Fruit fly (Drosophila melanogaster) whole organism, embryonic: ENCODE data around the gene Pif1A.

Experiments used
- Adf1 ChIP-seq: fragments of 200-800 bp; sonication (Bioruptor generic); IDR thresholded peaks from 2 replicates; pipeline ENCODE4 v1.3.6; 2022; ENCODE audit warnings: missing biosample characterization, missing genetic modification characterization
- Atf3 ChIP-seq: fragments of 200-800 bp; sonication (Bioruptor generic); optimal IDR thresholded peaks from 3 replicates; lab custom pipeline; 2016; ENCODE audit warnings: missing biosample characterization, missing genetic modification characterization
- CG10431 ChIP-seq: fragments of 200-800 bp; sonication (Bioruptor generic); optimal IDR thresholded peaks from 3 replicates; lab custom pipeline; 2018; ENCODE audit warnings: missing biosample characterization, mild to moderate bottlenecking, missing genetic modification characterization
- CG11085 ChIP-seq: fragments of 200-800 bp; sonication (Bioruptor generic); IDR thresholded peaks from 2 replicates; pipeline ENCODE4 v1.3.6; 2022; ENCODE audit warnings: missing biosample characterization, missing genetic modification characterization
- CG11560 ChIP-seq: fragments of 200-800 bp; sonication (Bioruptor generic); IDR thresholded peaks from 3 replicates; pipeline ENCODE4 v1.3.6; 2022; ENCODE audit warnings: missing biosample characterization, missing genetic modification characterization
- CG12219 ChIP-seq: fragments of 200-800 bp; sonication (Bioruptor generic); optimal IDR thresholded peaks from 3 replicates; lab custom pipeline; 2018; ENCODE audit warnings: missing biosample characterization, mild to moderate bottlenecking, missing genetic modification characterization
- CG12391 ChIP-seq: fragments of 200-800 bp; sonication (Bioruptor generic); optimal IDR thresholded peaks from 3 replicates; lab custom pipeline; 2018; ENCODE audit warnings: missing biosample characterization, mild to moderate bottlenecking, missing genetic modification characterization, moderate library complexity
- CG13287 ChIP-seq: fragments of 200-800 bp; sonication (Bioruptor generic); IDR thresholded peaks from 2 replicates; pipeline ENCODE4 v1.3.6; 2022; ENCODE audit warnings: missing biosample characterization, missing genetic modification characterization; ENCODE audit not compliant: partially characterized antibody
- CG14667 ChIP-seq: fragments of 200-800 bp; sonication (Bioruptor generic); IDR thresholded peaks from 2 replicates; pipeline ENCODE4 v1.3.6; 2022; ENCODE audit warnings: missing biosample characterization, missing genetic modification characterization
- CG14710 ChIP-seq: fragments of 200-800 bp; sonication (Bioruptor generic); optimal IDR thresholded peaks from 3 replicates; lab custom pipeline; 2019; ENCODE audit warnings: missing biosample characterization, mild to moderate bottlenecking, missing genetic modification characterization, moderate library complexity
- CG15514 ChIP-seq: fragments of 200-800 bp; sonication (Bioruptor generic); optimal IDR thresholded peaks from 3 replicates; lab custom pipeline; 2017; ENCODE audit warnings: missing biosample characterization, missing genetic modification characterization, mild to moderate bottlenecking, moderate library complexity, missing genetic modification reagents
- CG4424 ChIP-seq: fragments of 200-800 bp; sonication (Bioruptor generic); optimal IDR thresholded peaks from 3 replicates; lab custom pipeline; 2016; ENCODE audit warnings: missing biosample characterization, missing genetic modification characterization
- CG8089 ChIP-seq: fragments of 200-800 bp; sonication (Bioruptor generic); optimal IDR thresholded peaks from 3 replicates; lab custom pipeline; 2016; ENCODE audit warnings: missing biosample characterization, missing genetic modification characterization
- CG8944 ChIP-seq: fragments of 200-800 bp; sonication (Bioruptor generic); optimal IDR thresholded peaks from 3 replicates; lab custom pipeline; 2016; ENCODE audit warnings: missing biosample characterization, missing genetic modification characterization
- CG9215 ChIP-seq: fragments of 200-800 bp; sonication (Bioruptor generic); IDR thresholded peaks from 2 replicates; pipeline ENCODE4 v1.3.6; 2022; ENCODE audit warnings: missing biosample characterization, missing genetic modification characterization
- CG9609 ChIP-seq: fragments of 200-800 bp; sonication (Bioruptor generic); optimal IDR thresholded peaks from 3 replicates; lab custom pipeline; 2016; ENCODE audit warnings: missing biosample characterization, missing genetic modification characterization
- Chrac-16 ChIP-seq: fragments of 200-800 bp; sonication (Bioruptor generic); optimal IDR thresholded peaks from 3 replicates; lab custom pipeline; 2016; ENCODE audit warnings: missing biosample characterization, missing genetic modification characterization
- D19B ChIP-seq: fragments of 200-800 bp; sonication (Bioruptor generic); optimal IDR thresholded peaks from 2 replicates; lab custom pipeline; 2017; ENCODE audit warnings: missing biosample characterization, mild to moderate bottlenecking, missing genetic modification characterization
- Deaf1 ChIP-seq: fragments of 200-800 bp; optimal IDR thresholded peaks from 3 replicates; lab custom pipeline; 2019; ENCODE audit warnings: missing biosample characterization, mild to moderate bottlenecking, missing genetic modification characterization, moderate library complexity
- H15 ChIP-seq: fragments of 200-800 bp; sonication (Bioruptor generic); IDR thresholded peaks from 3 replicates; pipeline ENCODE4 v1.3.6; 2022; ENCODE audit warnings: missing biosample characterization, missing genetic modification characterization
- HLH3B ChIP-seq: fragments of 200-800 bp; sonication (Bioruptor generic); IDR thresholded peaks from 2 replicates; pipeline ENCODE4 v1.3.6; 2022; ENCODE audit warnings: missing biosample characterization, missing genetic modification characterization
- HLH4C ChIP-seq: fragments of 200-800 bp; sonication (Bioruptor generic); IDR thresholded peaks from 3 replicates; pipeline ENCODE4 v1.3.6; 2022; ENCODE audit warnings: missing biosample characterization, missing genetic modification characterization; ENCODE audit not compliant: partially characterized antibody
- Jarid2 ChIP-seq: fragments of 200-800 bp; sonication (Bioruptor generic); optimal IDR thresholded peaks from 3 replicates; lab custom pipeline; 2017; ENCODE audit warnings: mild to moderate bottlenecking, missing biosample characterization, missing genetic modification reagents, missing genetic modification characterization
- Myb ChIP-seq: fragments of 200-800 bp; sonication (Bioruptor generic); optimal IDR thresholded peaks from 2 replicates; lab custom pipeline; 2016; ENCODE audit warnings: missing biosample characterization, missing genetic modification characterization
- Nf-YA ChIP-seq: fragments of 200-800 bp; sonication (Bioruptor generic); IDR thresholded peaks from 2 replicates; pipeline ENCODE4 v1.3.6; 2022; ENCODE audit warnings: missing biosample characterization, missing genetic modification characterization
- Sry-δ ChIP-seq: fragments of 200-800 bp; sonication (Bioruptor generic); optimal IDR thresholded peaks from 2 replicates; lab custom pipeline; 2016; ENCODE audit warnings: missing biosample characterization, missing genetic modification characterization
- Ssrp ChIP-seq: fragments of 200-800 bp; sonication (Bioruptor generic); optimal IDR thresholded peaks from 2 replicates; lab custom pipeline; 2018; ENCODE audit warnings: missing biosample characterization, mild to moderate bottlenecking, missing genetic modification characterization, moderate library complexity
- Tbp ChIP-seq: fragments of >200 bp; optimal IDR thresholded peaks from 2 replicates; lab custom pipeline; 2018; ENCODE audit warnings: missing biosample characterization, missing genetic modification characterization
- Vsx1 ChIP-seq: fragments of 200-800 bp; sonication (Bioruptor generic); optimal IDR thresholded peaks from 2 replicates; lab custom pipeline; 2017; ENCODE audit warnings: missing biosample characterization, mild to moderate bottlenecking, missing genetic modification characterization, missing genetic modification reagents
- aop ChIP-seq: fragments of 200-800 bp; sonication (Bioruptor generic); IDR thresholded peaks from 2 replicates; pipeline ENCODE4 v1.3.6; 2022; ENCODE audit warnings: missing biosample characterization, missing genetic modification characterization
- ase ChIP-seq: fragments of 200-800 bp; sonication (Bioruptor generic); IDR thresholded peaks from 3 replicates; pipeline ENCODE4 v1.3.6; 2022; ENCODE audit warnings: missing biosample characterization, missing genetic modification characterization
- br ChIP-seq: fragments of >200 bp; optimal IDR thresholded peaks from 2 replicates; lab custom pipeline; 2017
- dan ChIP-seq: fragments of 200-800 bp; sonication (Bioruptor generic); IDR thresholded peaks from 2 replicates; pipeline ENCODE4 v1.3.6; 2022; ENCODE audit warnings: missing biosample characterization, missing genetic modification characterization
- dm ChIP-seq: fragments of 200-800 bp; sonication (Bioruptor generic); optimal IDR thresholded peaks from 3 replicates; lab custom pipeline; 2016; ENCODE audit warnings: missing biosample characterization, missing genetic modification characterization
- fd102C ChIP-seq: fragments of 200-800 bp; sonication (Bioruptor generic); optimal IDR thresholded peaks from 2 replicates; lab custom pipeline; 2018; ENCODE audit warnings: missing biosample characterization, mild to moderate bottlenecking, missing genetic modification characterization, moderate library complexity
- fd96Cb ChIP-seq: fragments of 200-800 bp; sonication (Bioruptor generic); optimal IDR thresholded peaks from 2 replicates; lab custom pipeline; 2018; ENCODE audit warnings: missing biosample characterization, mild to moderate bottlenecking, missing genetic modification characterization, moderate library complexity
- fru ChIP-seq: fragments of >200 bp; optimal IDR thresholded peaks from 2 replicates; lab custom pipeline; 2017
- gt ChIP-seq: fragments of 200-800 bp; sonication (Bioruptor generic); IDR thresholded peaks from 2 replicates; pipeline ENCODE4 v1.3.6; 2022; ENCODE audit warnings: missing biosample characterization, missing genetic modification characterization
- ind ChIP-seq: fragments of 200-800 bp; sonication (Bioruptor generic); optimal IDR thresholded peaks from 3 replicates; lab custom pipeline; 2016; ENCODE audit warnings: missing biosample characterization, missing genetic modification characterization
- jumu ChIP-seq: fragments of 200-800 bp; sonication (Bioruptor generic); optimal IDR thresholded peaks from 3 replicates; lab custom pipeline; 2016; ENCODE audit warnings: missing biosample characterization, missing genetic modification characterization
- lbe ChIP-seq: fragments of 200-800 bp; sonication (Bioruptor generic); optimal IDR thresholded peaks from 2 replicates; lab custom pipeline; 2016; ENCODE audit warnings: missing biosample characterization, mild to moderate bottlenecking, missing genetic modification characterization
- pb ChIP-seq: fragments of 200-800 bp; sonication (Bioruptor generic); optimal IDR thresholded peaks from 3 replicates; lab custom pipeline; 2016; ENCODE audit warnings: missing biosample characterization, missing genetic modification characterization
- sc ChIP-seq, 3 experiments: fragments of >200 bp in 2 of 3; fragments of 200-800 bp in 1 of 3; sonication (Bioruptor generic) in 1 of 3; optimal IDR thresholded peaks; 2 replicates in 2 of 3; 3 replicates in 1 of 3; lab custom pipeline; 2017; ENCODE audit warnings: mild to moderate bottlenecking in 1 of 3, missing biosample characterization in 1 of 3, missing genetic modification characterization in 1 of 3, missing genetic modification reagents in 1 of 3
- schlank ChIP-seq: fragments of 200-800 bp; sonication (Bioruptor generic); optimal IDR thresholded peaks from 2 replicates; lab custom pipeline; 2018; ENCODE audit warnings: missing biosample characterization, mild to moderate bottlenecking, missing genetic modification characterization
- sens-2 ChIP-seq: fragments of 200-800 bp; sonication (Bioruptor generic); IDR thresholded peaks from 2 replicates; pipeline ENCODE4 v1.3.6; 2022; ENCODE audit warnings: missing biosample characterization, missing genetic modification characterization
- shn ChIP-seq: fragments of 200-800 bp; sonication (Bioruptor generic); optimal IDR thresholded peaks from 3 replicates; lab custom pipeline; 2016; ENCODE audit warnings: missing biosample characterization, missing genetic modification characterization
- sqz ChIP-seq: fragments of 200-800 bp; sonication (Bioruptor generic); optimal IDR thresholded peaks from 3 replicates; lab custom pipeline; 2018; ENCODE audit warnings: missing biosample characterization, mild to moderate bottlenecking, missing genetic modification characterization
- tap ChIP-seq: fragments of 200-800 bp; optimal IDR thresholded peaks from 3 replicates; lab custom pipeline; 2019; ENCODE audit warnings: missing biosample characterization, mild to moderate bottlenecking, missing genetic modification characterization, moderate library complexity
- ttk ChIP-seq: fragments of 200-800 bp; sonication (Bioruptor generic); IDR thresholded peaks from 2 replicates; pipeline ENCODE4 v2.1.2; 2022; ENCODE audit warnings: missing biosample characterization, missing genetic modification characterization
- usp ChIP-seq: fragments of >200 bp; optimal IDR thresholded peaks from 2 replicates; lab custom pipeline; 2017; ENCODE audit warnings: missing biosample characterization, missing genetic modification characterization
- vnd ChIP-seq: fragments of 200-800 bp; sonication (Bioruptor generic); IDR thresholded peaks from 3 replicates; pipeline ENCODE4 v1.3.6; 2022; ENCODE audit warnings: missing biosample characterization, missing genetic modification characterization; ENCODE audit not compliant: partially characterized antibody

The Pif1A gene

DNA sequence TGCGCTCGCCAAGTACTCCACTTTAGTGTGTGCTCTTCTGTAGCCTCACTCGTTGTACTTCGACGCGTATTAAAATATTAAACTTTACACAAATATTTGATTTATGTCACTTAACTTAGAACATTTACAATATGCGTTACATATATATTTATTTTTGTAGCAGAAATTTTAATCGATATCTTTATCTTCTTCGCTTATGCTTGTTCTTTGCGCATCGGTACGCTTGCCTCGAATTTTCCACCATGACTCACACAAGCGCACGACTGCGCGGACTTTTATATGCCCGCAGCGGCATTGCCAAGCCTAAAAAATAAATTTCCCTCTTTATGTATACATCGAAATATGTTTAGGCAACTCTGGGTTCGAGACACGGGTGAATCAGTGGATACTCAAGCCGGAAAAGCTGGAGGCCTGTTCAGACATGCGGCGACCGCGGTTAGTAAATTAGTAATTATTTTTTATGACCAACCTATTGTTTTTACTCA is 19.5 kb upstream of the Pif1A start, which contains the start of gene aqz (continued):
- TF ChIP-seq ttk (GFP tag; lab: Robert Waterston, UW) (peak; percentile 57; the same call in 1 of the 2 replicates), fd96Cb (no peak), CG13287 (peak; percentile 62), ase (GFP tag; lab: Robert Waterston, UW) (no peak), Myb (GFP tag; lab: Kevin White, UChicago) (peak; percentile 92), Sry-δ (GFP tag; lab: Kevin White, UChicago) (peak; percentile 77), CG10431 (GFP tag; lab: Kevin White, UChicago) (peak; percentile 42), br (lab: Kevin White, UChicago) (no peak), CG9609 (peak; percentile 53), CG9215 (GFP tag; lab: Robert Waterston, UW) (peak; percentile 100), fru (no peak), H15 (GFP tag; lab: Robert Waterston, UW) (no peak; the same call in 2 of the 3 replicates), Vsx1 (GFP tag; lab: Kevin White, UChicago) (no peak), gt (no peak), Nf-YA (GFP tag; lab: Robert Waterston, UW) (peak; percentile 24; the same call in 1 of the 2 replicates), aop (0 out of 2 replicates have a peak, but pooled peaks have one; percentile 42), HLH3B (GFP tag; lab: Robert Waterston, UW) (peak; percentile 56; the same call in 1 of the 2 replicates), pb (GFP tag; lab: Kevin White, UChicago) (peak; percentile 59), Atf3 (GFP tag; lab: Kevin White, UChicago) (peak; percentile 78), CG8089 (GFP tag; lab: Kevin White, UChicago) (peak; percentile 22), fd102C (GFP tag; lab: Kevin White, UChicago) (peak; percentile 47), dan (GFP tag; lab: Robert Waterston, UW) (no peak), CG11560 (peak; percentile 58; the same call in 2 of the 3 replicates), usp (GFP tag; lab: Kevin White, UChicago) (no peak), lbe (GFP tag; lab: Kevin White, UChicago) (no peak), D19B (GFP tag; lab: Kevin White, UChicago) (peak; percentile 8), Deaf1 (tag; lab: Kevin White, UChicago) (peak; percentile 54), CG11085 (GFP tag; lab: Robert Waterston, UW) (peak; percentile 48), sc (optimal IDR thresholded peaks at IDR 0.05; lab: Kevin White, UChicago) (no peak), sc (GFP tag; optimal IDR thresholded peaks at IDR 0.05; lab: Kevin White, UChicago) (peak; percentile 11), HLH4C (GFP tag; lab: Robert Waterston, UW) (peak; percentile 31; the same call in 1 of the 3 replicates), ind (GFP tag; lab: Kevin White, UChicago) (peak; percentile 23), Adf1 (GFP tag; lab: Robert Waterston, UW) (peak; percentile 68; the same call in 1 of the 2 replicates), vnd (GFP tag; lab: Robert Waterston, UW) (peak; percentile 19; the same call in 1 of the 3 replicates), jumu (GFP tag; lab: Kevin White, UChicago) (peak; percentile 51), CG15514 (GFP tag; lab: Kevin White, UChicago) (peak; percentile 93), CG14667 (no peak), Jarid2 (GFP tag; lab: Kevin White, UChicago) (peak; percentile 88), schlank (tag; lab: Kevin White, UChicago) (peak; percentile 37), Tbp (GFP tag; lab: Kevin White, UChicago) (peak; percentile 72), sens-2 (0 out of 2 replicates have a peak, but pooled peaks have one; percentile 21), Ssrp (tag; lab: Kevin White, UChicago) (no peak), CG14710 (tag; lab: Kevin White, UChicago) (peak; percentile 96), CG12391 (peak; percentile 70), CG8944 (GFP tag; lab: Kevin White, UChicago) (peak; percentile 51), tap (tag; lab: Kevin White, UChicago) (peak; percentile 34), shn (GFP tag; lab: Kevin White, UChicago) (peak; percentile 70), CG4424 (GFP tag; lab: Kevin White, UChicago) (peak; percentile 32), sqz (GFP tag; lab: Kevin White, UChicago) (peak; percentile 48), CG12219 (peak; percentile 14), dm (peak; percentile 67), Chrac-16 (peak; percentile 32)
